Worm (Caenorhabditis elegans) whole organism, L4 larva: Measurements from ENCODE around the gene T24E12.10.

Source experiments
- Y105C5A.15 ChIP-seq: fragments of 200-800 bp; sonication (Bioruptor generic); IDR thresholded peaks from 2 replicates; pipeline ENCODE4 v1.3.6; 2022; ENCODE audit warnings: missing genetic modification characterization, missing compliant biosample characterization
- ceh-82 ChIP-seq: sonication (generic microtip); optimal IDR thresholded peaks from 2 replicates; lab custom pipeline; 2017; ENCODE audit warnings: missing biosample characterization, missing genetic modification characterization
- lin-13 ChIP-seq: fragments of 150-350 bp; optimal IDR thresholded peaks from 2 replicates; lab custom pipeline; 2014; ENCODE audit warnings: missing biosample characterization, missing genetic modification reagents, missing genetic modification characterization
- lir-3 ChIP-seq: sonication (generic microtip); optimal IDR thresholded peaks from 2 replicates; lab custom pipeline; 2016; ENCODE audit warnings: mild to moderate bottlenecking, missing genetic modification characterization, missing compliant biosample characterization
- nhr-237 ChIP-seq: sonication (generic microtip); optimal IDR thresholded peaks from 2 replicates; lab custom pipeline; 2017; ENCODE audit warnings: missing biosample characterization, missing genetic modification characterization
- nhr-48 ChIP-seq: sonication (generic microtip); optimal IDR thresholded peaks from 2 replicates; lab custom pipeline; 2016; ENCODE audit warnings: mild to moderate bottlenecking, missing genetic modification characterization, missing compliant biosample characterization
- nhr-76 ChIP-seq: fragments of 150-350 bp; optimal IDR thresholded peaks from 2 replicates; lab custom pipeline; 2014; ENCODE audit warnings: missing biosample characterization, missing genetic modification characterization
- pha-4 ChIP-seq, 2 experiments: fragments of 150-350 bp in 1 of 2; fragments of 200-800 bp in 1 of 2; sonication (Bioruptor generic) in 1 of 2; IDR thresholded peaks in 1 of 2; optimal IDR thresholded peaks in 1 of 2; 2 replicates each; pipeline versions ENCODE4 v1.3.6 to Lab custom; 2014 to 2022; ENCODE audit warnings: missing genetic modification characterization in 2 of 2, missing genetic modification reagents in 2 of 2, missing biosample characterization in 1 of 2, missing compliant biosample characterization in 1 of 2
- pqm-1 ChIP-seq: sonication (generic microtip); optimal IDR thresholded peaks from 2 replicates; lab custom pipeline; 2017; ENCODE audit warnings: missing biosample characterization, missing genetic modification characterization

- no peak for TF ChIP-seq ceh-82
- no peak for TF ChIP-seq nhr-76 (tag; lab: Kevin White, UChicago)
- TF ChIP-seq pha-4 (GFP tag; IDR thresholded peaks at IDR 0.05; lab: Robert Waterston, UW): no peak
- TF ChIP-seq pha-4 (tag; optimal IDR thresholded peaks at IDR 0.05; lab: Kevin White, UChicago): no peak
- no peak for TF ChIP-seq nhr-48 (tag; lab: Kevin White, UChicago)
- no peak for TF ChIP-seq lir-3 (tag; lab: Kevin White, UChicago)
- TF ChIP-seq Y105C5A.15 (GFP tag; lab: Robert Waterston, UW): no peak
- TF ChIP-seq pqm-1 (tag; lab: Kevin White, UChicago): no peak
- TF ChIP-seq lin-13: no peak
- TF ChIP-seq nhr-237 (tag; lab: Kevin White, UChicago): no peak
Measured at ce11 chrII:3721016-3721415, 52.0 kb downstream of the T24E12.10 start, which contains the start of gene C46E10.3.
